Fruit fly (Drosophila melanogaster): Measurements from ENCODE around the gene kraken.

DNA sequence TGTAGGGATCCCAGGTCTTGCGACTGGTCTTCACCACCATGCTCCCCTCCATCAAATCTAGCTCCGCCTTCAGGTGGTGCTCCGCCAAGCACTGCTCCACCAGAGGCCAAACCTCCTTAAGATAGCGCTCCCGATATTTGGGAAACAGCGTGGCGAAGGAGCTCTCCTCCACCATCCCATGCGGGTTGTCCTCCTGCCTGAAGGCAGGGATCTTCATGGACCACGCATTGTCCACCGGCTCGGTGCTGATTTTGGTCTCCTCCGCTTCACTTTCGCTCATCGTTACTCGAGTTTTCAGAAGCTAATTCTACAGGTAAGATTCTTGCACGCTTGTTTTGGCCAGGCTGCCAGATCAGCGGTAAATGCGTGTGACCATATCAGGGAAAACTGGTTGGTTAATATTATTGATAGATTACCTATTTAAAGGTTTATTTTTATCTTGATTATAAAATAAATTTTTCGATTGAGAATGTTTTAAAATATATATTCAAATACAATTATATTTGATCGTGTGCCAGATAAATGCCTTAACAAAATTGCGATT, 17.0 kb downstream of the kraken start, which contains the start of gene dbe:
- TF ChIP-seq CG6276 (GFP tag; optimal IDR thresholded peaks at IDR 0.05) (no peak), CG34406 (GFP tag; optimal IDR thresholded peaks at IDR 0.05) (no peak), salr (GFP tag; optimal IDR thresholded peaks at IDR 0.05) (no peak), fkh (GFP tag; optimal IDR thresholded peaks at IDR 0.05) (no peak)

All from whole organism, prepupa.